Worm (Caenorhabditis elegans) whole organism, late embryonic: ENCODE measurements around the gene H23L24.1.

Experiments used
- C08G9.2 ChIP-seq: sonication (generic microtip); optimal IDR thresholded peaks from 2 replicates; lab custom pipeline; 2016; ENCODE audit warnings: mild to moderate bottlenecking, missing genetic modification characterization, moderate library complexity, missing compliant biosample characterization
- C38D4.7 ChIP-seq: fragments of 200-800 bp; sonication (Bioruptor generic); optimal IDR thresholded peaks from 2 replicates; lab custom pipeline; 2018; ENCODE audit warnings: mild to moderate bottlenecking, missing genetic modification characterization, moderate library complexity, missing compliant biosample characterization
- F13H6.1 ChIP-seq: sonication (generic microtip); optimal IDR thresholded peaks from 2 replicates; lab custom pipeline; 2016; ENCODE audit warnings: missing genetic modification characterization, missing compliant biosample characterization
- K02D7.2 ChIP-seq: sonication (generic microtip); optimal IDR thresholded peaks from 2 replicates; lab custom pipeline; 2017; ENCODE audit warnings: mild to moderate bottlenecking, missing genetic modification characterization, missing compliant biosample characterization
- K09A11.1 ChIP-seq: sonication (generic microtip); optimal IDR thresholded peaks from 2 replicates; lab custom pipeline; 2017; ENCODE audit warnings: antibody characterized with exemption, mild to moderate bottlenecking, missing genetic modification characterization, missing compliant biosample characterization; ENCODE audit not compliant: insufficient read depth
- T23F11.4 ChIP-seq: fragments of 200-800 bp; sonication (Bioruptor generic); optimal IDR thresholded peaks from 2 replicates; lab custom pipeline; 2018; ENCODE audit warnings: mild to moderate bottlenecking, missing genetic modification characterization, missing compliant biosample characterization
- ahr-1 ChIP-seq: sonication (generic microtip); optimal IDR thresholded peaks from 2 replicates; lab custom pipeline; 2016; ENCODE audit warnings: missing genetic modification characterization, missing compliant biosample characterization
- ama-1 ChIP-seq: fragments of 150-350 bp; optimal IDR thresholded peaks from 2 replicates; lab custom pipeline; 2014
- ceh-14 ChIP-seq: sonication (generic microtip); optimal IDR thresholded peaks from 2 replicates; lab custom pipeline; 2016; ENCODE audit warnings: missing genotype, missing genetic modification characterization, missing compliant biosample characterization
- ceh-19 ChIP-seq: fragments of 200-800 bp; sonication (Bioruptor generic); optimal IDR thresholded peaks from 2 replicates; lab custom pipeline; 2018; ENCODE audit warnings: mild to moderate bottlenecking, missing genetic modification characterization, missing compliant biosample characterization
- ceh-2 ChIP-seq: sonication (generic microtip); optimal IDR thresholded peaks from 2 replicates; lab custom pipeline; 2016; ENCODE audit warnings: missing genotype, missing genetic modification characterization, missing compliant biosample characterization
- ceh-22 ChIP-seq: sonication (generic microtip); optimal IDR thresholded peaks from 2 replicates; lab custom pipeline; 2017; ENCODE audit warnings: missing biosample characterization, missing genetic modification characterization
- ceh-31 ChIP-seq: sonication (generic microtip); optimal IDR thresholded peaks from 2 replicates; lab custom pipeline; 2016; ENCODE audit warnings: missing genetic modification characterization, missing compliant biosample characterization
- ceh-48 ChIP-seq: sonication (generic microtip); optimal IDR thresholded peaks from 2 replicates; lab custom pipeline; 2016; ENCODE audit warnings: missing genetic modification characterization, inconsistent platforms, missing compliant biosample characterization
- dmd-4 ChIP-seq: sonication (generic microtip); optimal IDR thresholded peaks from 2 replicates; lab custom pipeline; 2016; ENCODE audit warnings: borderline replicate concordance, missing genetic modification characterization, missing compliant biosample characterization
- dve-1 ChIP-seq: sonication (generic microtip); optimal IDR thresholded peaks from 2 replicates; lab custom pipeline; 2017; ENCODE audit warnings: antibody characterized with exemption, mild to moderate bottlenecking, missing genetic modification characterization, missing compliant biosample characterization
- elt-2 ChIP-seq: sonication (generic microtip); optimal IDR thresholded peaks from 2 replicates; lab custom pipeline; 2016; ENCODE audit warnings: missing genetic modification reagents, missing genetic modification characterization, missing compliant biosample characterization
- elt-4 ChIP-seq: sonication (generic microtip); optimal IDR thresholded peaks from 2 replicates; lab custom pipeline; 2016; ENCODE audit warnings: missing genetic modification characterization, missing compliant biosample characterization
- fkh-10 ChIP-seq: fragments of 150-350 bp; optimal IDR thresholded peaks from 2 replicates; lab custom pipeline; 2014; ENCODE audit warnings: missing biosample characterization, missing genetic modification reagents, missing genetic modification characterization
- fkh-6 ChIP-seq: sonication (generic microtip); optimal IDR thresholded peaks from 2 replicates; lab custom pipeline; 2016; ENCODE audit warnings: missing genetic modification characterization, missing compliant biosample characterization
- gmeb-2 ChIP-seq: sonication (generic microtip); optimal IDR thresholded peaks from 2 replicates; lab custom pipeline; 2016; ENCODE audit warnings: missing genetic modification characterization, inconsistent platforms, missing compliant biosample characterization
- hlh-13 ChIP-seq: fragments of 200-800 bp; sonication (Bioruptor generic); optimal IDR thresholded peaks from 2 replicates; lab custom pipeline; 2018; ENCODE audit warnings: mild to moderate bottlenecking, missing genetic modification characterization, missing compliant biosample characterization
- hlh-30 ChIP-seq: sonication (generic microtip); optimal IDR thresholded peaks from 2 replicates; lab custom pipeline; 2017; ENCODE audit warnings: antibody characterized with exemption, missing genetic modification characterization, missing compliant biosample characterization; ENCODE audit not compliant: insufficient read depth
- hlh-8 ChIP-seq: sonication (generic microtip); optimal IDR thresholded peaks from 2 replicates; lab custom pipeline; 2016; ENCODE audit warnings: missing genotype, missing genetic modification characterization, missing compliant biosample characterization
- lim-6 ChIP-seq: sonication (generic microtip); optimal IDR thresholded peaks from 2 replicates; lab custom pipeline; 2016; ENCODE audit warnings: missing genetic modification characterization, missing compliant biosample characterization
- lin-11 ChIP-seq: fragments of 200-800 bp; sonication (Bioruptor generic); optimal IDR thresholded peaks from 2 replicates; lab custom pipeline; 2018; ENCODE audit warnings: mild to moderate bottlenecking, missing genetic modification characterization, missing compliant biosample characterization
- madf-2 ChIP-seq: sonication (generic microtip); optimal IDR thresholded peaks from 2 replicates; lab custom pipeline; 2017; ENCODE audit warnings: missing genetic modification characterization, missing compliant biosample characterization
- mec-3 ChIP-seq: sonication (generic microtip); optimal IDR thresholded peaks from 2 replicates; lab custom pipeline; 2016; ENCODE audit warnings: borderline replicate concordance, missing genetic modification characterization, missing compliant biosample characterization
- nfya-1 ChIP-seq: sonication (generic microtip); optimal IDR thresholded peaks from 2 replicates; lab custom pipeline; 2017; ENCODE audit warnings: missing genetic modification characterization, mild to moderate bottlenecking, missing compliant biosample characterization, antibody characterized with exemption, moderate library complexity
- nhr-11 ChIP-seq: fragments of 150-350 bp; optimal IDR thresholded peaks from 2 replicates; lab custom pipeline; 2014; ENCODE audit warnings: missing biosample characterization, missing genetic modification characterization
- npax-4 ChIP-seq: sonication (generic microtip); optimal IDR thresholded peaks from 2 replicates; lab custom pipeline; 2016; ENCODE audit warnings: missing genetic modification characterization, missing compliant biosample characterization
- odd-2 ChIP-seq: sonication (generic microtip); optimal IDR thresholded peaks from 2 replicates; lab custom pipeline; 2017; ENCODE audit warnings: antibody characterized with exemption, mild to moderate bottlenecking, missing genetic modification characterization, missing compliant biosample characterization
- pat-9 ChIP-seq: fragments of 200-800 bp; sonication (Bioruptor generic); optimal IDR thresholded peaks from 2 replicates; lab custom pipeline; 2018; ENCODE audit warnings: mild to moderate bottlenecking, missing genetic modification characterization, moderate library complexity, missing compliant biosample characterization
- pros-1 ChIP-seq: fragments of 150-350 bp; optimal IDR thresholded peaks from 2 replicates; lab custom pipeline; 2014; ENCODE audit warnings: missing biosample characterization, missing genetic modification reagents, missing genetic modification characterization
- ref-2 ChIP-seq: sonication (generic microtip); optimal IDR thresholded peaks from 2 replicates; lab custom pipeline; 2016; ENCODE audit warnings: missing genetic modification characterization, missing compliant biosample characterization
- sdc-2 ChIP-seq: sonication (generic microtip); optimal IDR thresholded peaks from 2 replicates; lab custom pipeline; 2016; ENCODE audit warnings: missing genotype, missing genetic modification characterization, missing compliant biosample characterization
- sox-4 ChIP-seq: sonication (generic microtip); optimal IDR thresholded peaks from 2 replicates; lab custom pipeline; 2017; ENCODE audit warnings: mild to moderate bottlenecking, missing genetic modification characterization, inconsistent platforms, missing compliant biosample characterization
- syd-9 ChIP-seq: sonication (generic microtip); optimal IDR thresholded peaks from 2 replicates; lab custom pipeline; 2016; ENCODE audit warnings: mild to moderate bottlenecking, missing genetic modification characterization, moderate library complexity, missing compliant biosample characterization
- ttx-3 ChIP-seq: sonication (generic microtip); optimal IDR thresholded peaks from 2 replicates; lab custom pipeline; 2016; ENCODE audit warnings: missing genetic modification reagents, missing genetic modification characterization, missing compliant biosample characterization
- unc-3 ChIP-seq, 2 experiments: fragments of 200-800 bp in 1 of 2; sonication (Bioruptor generic) in 1 of 2; sonication (generic microtip) in 1 of 2; conservative IDR thresholded peaks in 1 of 2; optimal IDR thresholded peaks in 1 of 2; 2 replicates each; pipeline versions ENCODE4 v1.3.6 to Lab custom; 2016 to 2022; ENCODE audit warnings: missing compliant biosample characterization in 2 of 2, missing genetic modification characterization in 2 of 2, missing genetic modification reagents in 1 of 2
- unc-42 ChIP-seq: sonication (generic microtip); optimal IDR thresholded peaks from 2 replicates; lab custom pipeline; 2016; ENCODE audit warnings: missing genotype, missing genetic modification characterization, missing compliant biosample characterization
- unc-55 ChIP-seq: sonication (generic microtip); optimal IDR thresholded peaks from 2 replicates; lab custom pipeline; 2017; ENCODE audit warnings: missing biosample characterization, missing genetic modification reagents, missing genetic modification characterization
- unc-86 ChIP-seq: sonication (generic microtip); optimal IDR thresholded peaks from 2 replicates; lab custom pipeline; 2016; ENCODE audit warnings: missing genetic modification characterization, missing compliant biosample characterization
- zip-5 ChIP-seq: sonication (generic microtip); optimal IDR thresholded peaks from 2 replicates; lab custom pipeline; 2016; ENCODE audit warnings: missing genetic modification characterization, missing compliant biosample characterization

Gene H23L24.1

ce11 chrIV:8718153-8718552 lies at the start of gene H23L24.1:
TSS of gene H23L24.1 (plus strand) at chrIV:8718453.
- TF ChIP-seq madf-2 (tag; lab: Kevin White, UChicago) (no peak), F13H6.1 (no peak), pros-1 (tag; lab: Kevin White, UChicago) (no peak), hlh-30 (tag; lab: Kevin White, UChicago) (no peak), C08G9.2 (tag; lab: Kevin White, UChicago) (no peak), elt-4 (no peak), npax-4 (tag; lab: Kevin White, UChicago) (no peak), syd-9 (tag; lab: Kevin White, UChicago) (no peak)

- TF ChIP-seq fkh-6 (tag; lab: Kevin White, UChicago) (no peak), gmeb-2 (tag; lab: Kevin White, UChicago) (no peak), hlh-13 (GFP tag; lab: Kevin White, UChicago) (no peak), unc-42 (tag; lab: Kevin White, UChicago) (no peak), odd-2 (tag; lab: Kevin White, UChicago) (no peak), unc-86 (no peak), dmd-4 (tag; lab: Kevin White, UChicago) (no peak), unc-55 (GFP tag; lab: Kevin White, UChicago) (no peak), nhr-11 (tag; lab: Kevin White, UChicago) (no peak), ceh-48 (no peak), lin-11 (no peak), elt-2 (no peak), pros-1 (tag; lab: Kevin White, UChicago) (no peak), fkh-10 (GFP tag; lab: Kevin White, UChicago) (no peak), syd-9 (tag; lab: Kevin White, UChicago) (no peak), madf-2 (tag; lab: Kevin White, UChicago) (no peak), hlh-8 (tag; lab: Kevin White, UChicago) (no peak)
- TF ChIP-seq, all 69 proteins: peak for 0
Measured at ce11 chrIV:8668635-8669034, 49.6 kb upstream of the H23L24.1 start, which contains the start of gene cdh-5. TSS of gene cdh-5 (plus strand) at chrIV:8668935.

ce11 chrIV:8673733-8674375 lies 44.4 kb upstream of the H23L24.1 start:
- TF ChIP-seq ahr-1 (no peak), pros-1 (tag; lab: Kevin White, UChicago) (no peak), pat-9 (no peak), unc-86 (no peak), dve-1 (tag; lab: Kevin White, UChicago) (no peak), nhr-11 (tag; lab: Kevin White, UChicago) (no peak), C38D4.7 (no peak), ref-2 (tag; lab: Kevin White, UChicago) (no peak), ceh-48 (no peak), nfya-1 (tag; lab: Kevin White, UChicago) (no peak), ceh-22 (tag; lab: Kevin White, UChicago) (no peak), ceh-19 (GFP tag; lab: Kevin White, UChicago) (no peak)

- TF ChIP-seq ama-1 (lab: Kevin White, UChicago) (no peak), ttx-3 (no peak), zip-5 (tag; lab: Kevin White, UChicago) (no peak), sdc-2 (tag; lab: Kevin White, UChicago) (no peak), ceh-14 (tag; lab: Kevin White, UChicago) (no peak), ref-2 (tag; lab: Kevin White, UChicago) (no peak), mec-3 (tag; lab: Kevin White, UChicago) (no peak), T23F11.4 (GFP tag; lab: Kevin White, UChicago) (no peak), hlh-30 (tag; lab: Kevin White, UChicago) (no peak), K09A11.1 (tag; lab: Kevin White, UChicago) (no peak), sox-4 (tag; lab: Kevin White, UChicago) (no peak), ceh-31 (tag; lab: Kevin White, UChicago) (no peak), ceh-2 (tag; lab: Kevin White, UChicago) (no peak), C08G9.2 (tag; lab: Kevin White, UChicago) (no peak), K02D7.2 (tag; lab: Kevin White, UChicago) (no peak), syd-9 (tag; lab: Kevin White, UChicago) (no peak), lim-6 (tag; lab: Kevin White, UChicago) (no peak), unc-3 (GFP tag; conservative IDR thresholded peaks at IDR 0.05; lab: Robert Waterston, UW) (no peak), unc-3 (tag; optimal IDR thresholded peaks at IDR 0.05; lab: Kevin White, UChicago) (no peak)
Measured at ce11 chrIV:8677303-8677702, 41.0 kb upstream of the H23L24.1 start, which contains the start of gene F08B4.8. TSS of gene F08B4.8 (plus strand) at chrIV:8677603.
